Fruit fly (Drosophila melanogaster) whole organism: ENCODE data around the gene Brd8.

Experiments
- CG8478 ChIP-seq: fragments of >200 bp; optimal IDR thresholded peaks from 2 replicates; lab custom pipeline; 2018; ENCODE audit warnings: inconsistent platforms
- pan ChIP-seq: fragments of >200 bp; optimal IDR thresholded peaks from 2 replicates; lab custom pipeline; 2017
- psq ChIP-seq: fragments of >200 bp; optimal IDR thresholded peaks from 2 replicates; lab custom pipeline; 2017

DNA sequence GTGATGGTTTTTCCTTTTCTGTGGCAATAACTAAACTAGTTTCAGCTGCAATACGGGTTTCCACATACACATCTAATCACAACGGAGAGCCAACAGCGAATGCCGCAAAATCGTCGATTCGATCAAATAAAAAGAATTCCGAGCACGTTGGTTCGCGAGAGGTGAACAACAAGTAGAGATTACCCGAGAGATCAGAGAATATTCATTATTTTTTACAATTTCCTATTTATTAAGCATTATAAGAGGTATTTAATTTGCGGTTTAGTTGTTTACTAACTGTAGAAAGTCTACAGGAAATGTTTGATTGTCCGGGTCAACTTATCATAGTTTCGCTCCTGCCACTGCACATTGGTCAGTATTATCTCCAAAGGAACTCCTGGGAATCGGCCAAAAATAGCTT, 15.3 kb downstream of the Brd8 start, which contains the start of gene CG11951:
- TF ChIP-seq pan (lab: Kevin White, UChicago) (no peak), psq (lab: Kevin White, UChicago) (no peak), CG8478 (lab: Kevin White, UChicago) (no peak)
